Fruit fly (Drosophila melanogaster): Measurements from ENCODE around the gene Tim17b1.

DNA sequence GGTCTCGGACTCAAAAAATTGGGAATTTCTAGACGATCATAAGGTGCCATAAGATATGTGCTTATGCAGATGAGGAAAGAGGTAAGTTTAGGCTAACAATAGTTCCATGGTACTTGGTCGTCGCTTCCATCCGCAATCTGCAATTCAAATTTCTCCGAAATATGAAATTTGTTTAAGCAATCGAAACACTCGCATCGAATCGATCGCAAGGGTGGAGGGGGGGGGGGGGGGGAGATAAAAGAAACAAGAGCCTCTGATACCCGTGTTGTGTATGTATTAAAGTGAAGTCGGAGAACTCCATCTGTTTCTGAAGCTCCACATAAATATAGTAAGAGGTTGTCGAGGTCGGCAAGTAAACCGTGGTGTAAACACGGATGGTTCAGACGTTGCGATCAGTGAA lies 14.0 kb upstream of the Tim17b1 start:
- TF ChIP-seq CG1621 (tag; optimal IDR thresholded peaks at IDR 0.05) (no peak), CG4318 (GFP tag; optimal IDR thresholded peaks at IDR 0.05) (no peak), CG16779 (tag; optimal IDR thresholded peaks at IDR 0.05) (no peak), Gug (GFP tag; IDR thresholded peaks at IDR 0.05) (no peak), CG6808 (GFP tag; optimal IDR thresholded peaks at IDR 0.05) (no peak), eg (GFP tag; IDR thresholded peaks at IDR 0.05) (no peak), esn (GFP tag; optimal IDR thresholded peaks at IDR 0.05) (no peak), pdm3 (GFP tag; optimal IDR thresholded peaks at IDR 0.05) (no peak), CG8632 (GFP tag; optimal IDR thresholded peaks at IDR 0.05) (no peak)
